Worm (Caenorhabditis elegans) whole organism, L1 larva: ENCODE measurements around the gene clec-118.
"Not testable (repeated sequence)": the region's sequence is repeated elsewhere in the genome, so short reads cannot be mapped to it uniquely, and the experiment has no call there.

ENCODE experiments used
- C16A3.4 ChIP-seq: fragments of 150-350 bp; optimal IDR thresholded peaks from 2 replicates; lab custom pipeline; 2014; ENCODE audit warnings: missing biosample characterization, missing genetic modification characterization
- C34B4.2 ChIP-seq: sonication (generic microtip); optimal IDR thresholded peaks from 2 replicates; lab custom pipeline; 2017; ENCODE audit warnings: mild to moderate bottlenecking, missing genetic modification characterization, missing compliant biosample characterization
- F16B12.6 ChIP-seq: fragments of 150-350 bp; optimal IDR thresholded peaks from 2 replicates; lab custom pipeline; 2014; ENCODE audit warnings: missing biosample characterization, missing genetic modification characterization
- aha-1 ChIP-seq: fragments of 150-350 bp; optimal IDR thresholded peaks from 2 replicates; lab custom pipeline; 2014; ENCODE audit warnings: missing biosample characterization, missing genetic modification characterization
- alr-1 ChIP-seq: fragments of 200-800 bp; sonication (Bioruptor generic); optimal IDR thresholded peaks from 2 replicates; lab custom pipeline; 2018; ENCODE audit warnings: borderline replicate concordance, mild to moderate bottlenecking, missing genetic modification characterization, missing compliant biosample characterization
- ceh-63 ChIP-seq: fragments of 200-800 bp; sonication (Bioruptor generic); optimal IDR thresholded peaks from 2 replicates; lab custom pipeline; 2018; ENCODE audit warnings: mild to moderate bottlenecking, missing genetic modification characterization, missing compliant biosample characterization
- ceh-8 ChIP-seq: fragments of 200-800 bp; sonication (Bioruptor generic); optimal IDR thresholded peaks from 2 replicates; lab custom pipeline; 2018; ENCODE audit warnings: mild to moderate bottlenecking, missing genetic modification characterization, moderate library complexity, missing compliant biosample characterization
- ceh-82 ChIP-seq, 3 experiments: fragments of 150-350 bp in 1 of 3; sonication (generic microtip) in 2 of 3; optimal IDR thresholded peaks; 2 replicates each; lab custom pipeline; 2014 to 2017; ENCODE audit warnings: missing biosample characterization in 3 of 3, missing genetic modification characterization in 3 of 3
- ceh-90 ChIP-seq: sonication (generic microtip); optimal IDR thresholded peaks from 2 replicates; lab custom pipeline; 2016; ENCODE audit warnings: missing genetic modification characterization, missing compliant biosample characterization
- dpl-1 ChIP-seq, 3 experiments: fragments of 150-350 bp in 2 of 3; sonication (generic microtip) in 1 of 3; optimal IDR thresholded peaks; 2 replicates each; lab custom pipeline; 2014 to 2017; ENCODE audit warnings: missing biosample characterization in 3 of 3, missing genetic modification characterization in 3 of 3, missing genetic modification reagents in 3 of 3
- efl-1 ChIP-seq, 4 experiments: fragments of 150-350 bp; optimal IDR thresholded peaks in 3 of 4; peaks in 1 of 4; 1 replicate in 1 of 4; 2 replicates in 3 of 4; lab custom pipeline; 2014; ENCODE audit warnings: missing biosample characterization in 2 of 4, missing genetic modification characterization in 2 of 4, missing genetic modification reagents in 2 of 4
- egl-13 ChIP-seq: sonication (generic microtip); optimal IDR thresholded peaks from 2 replicates; lab custom pipeline; 2016; ENCODE audit warnings: missing genotype, missing genetic modification reagents, missing genetic modification characterization, missing compliant biosample characterization
- elt-3 ChIP-seq, 6 experiments: fragments of 150-350 bp in 1 of 6; sonication (generic microtip); optimal IDR thresholded peaks; 2 replicates each; lab custom pipeline; 2017 to 2018; ENCODE audit warnings: missing biosample characterization in 6 of 6, missing genetic modification characterization in 6 of 6, inconsistent platforms in 1 of 6
- ets-5 ChIP-seq: fragments of 200-800 bp; sonication (Bioruptor generic); IDR thresholded peaks from 2 replicates; pipeline ENCODE4 v1.3.6; 2022; ENCODE audit warnings: missing genetic modification characterization, missing compliant biosample characterization
- fkh-4 ChIP-seq: sonication (generic microtip); optimal IDR thresholded peaks from 2 replicates; lab custom pipeline; 2016; ENCODE audit warnings: missing compliant biosample characterization, missing genetic modification characterization, borderline replicate concordance
- grh-1 ChIP-seq: fragments of 200-800 bp; sonication (Bioruptor generic); IDR thresholded peaks from 2 replicates; pipeline ENCODE4 v1.3.6; 2022; ENCODE audit warnings: missing genetic modification reagents, missing genetic modification characterization, missing compliant biosample characterization
- irx-1 ChIP-seq: sonication (generic microtip); optimal IDR thresholded peaks from 2 replicates; lab custom pipeline; 2016; ENCODE audit warnings: missing genetic modification characterization, missing compliant biosample characterization
- isw-1 ChIP-seq: fragments of 200-800 bp; sonication (Bioruptor generic); IDR thresholded peaks from 2 replicates; pipeline ENCODE4 v1.3.6; 2022; ENCODE audit warnings: missing genetic modification characterization, missing compliant biosample characterization
- lin-14 ChIP-seq: fragments of 200-800 bp; sonication (Bioruptor generic); optimal IDR thresholded peaks from 2 replicates; lab custom pipeline; 2018; ENCODE audit warnings: mild to moderate bottlenecking, missing genetic modification characterization, moderate library complexity, missing compliant biosample characterization
- lin-35 ChIP-seq, 2 experiments: fragments of 150-350 bp; optimal IDR thresholded peaks; 2 replicates each; lab custom pipeline; 2014; ENCODE audit warnings: missing biosample characterization in 2 of 2, missing genetic modification characterization in 2 of 2, missing genetic modification reagents in 2 of 2
- lsy-2 ChIP-seq, 2 experiments: fragments of 150-350 bp; optimal IDR thresholded peaks; 2 replicates each; lab custom pipeline; 2014; ENCODE audit warnings: missing biosample characterization in 2 of 2, missing genetic modification characterization in 2 of 2
- mdl-1 ChIP-seq, 2 experiments: fragments of 150-350 bp; optimal IDR thresholded peaks; 2 replicates each; lab custom pipeline; 2014 to 2017; ENCODE audit warnings: missing biosample characterization in 2 of 2, missing genetic modification characterization in 2 of 2, inconsistent platforms in 1 of 2
- mep-1 ChIP-seq: fragments of 150-350 bp; optimal IDR thresholded peaks from 2 replicates; lab custom pipeline; 2014; ENCODE audit warnings: missing biosample characterization, missing genetic modification characterization
- nhr-12 ChIP-seq: sonication (generic microtip); optimal IDR thresholded peaks from 2 replicates; lab custom pipeline; 2017; ENCODE audit warnings: missing biosample characterization, missing genetic modification characterization
- nhr-19 ChIP-seq: fragments of 200-800 bp; sonication (Bioruptor generic); conservative IDR thresholded peaks from 2 replicates; pipeline ENCODE4 v1.3.6; 2022; ENCODE audit warnings: missing genetic modification characterization, missing compliant biosample characterization
- nhr-28 ChIP-seq: fragments of 150-350 bp; optimal IDR thresholded peaks from 2 replicates; lab custom pipeline; 2014; ENCODE audit warnings: missing biosample characterization, missing genetic modification characterization
- nhr-71 ChIP-seq: sonication (generic microtip); optimal IDR thresholded peaks from 2 replicates; lab custom pipeline; 2016; ENCODE audit warnings: mild to moderate bottlenecking, missing genetic modification characterization, moderate library complexity, missing compliant biosample characterization
- nhr-84 ChIP-seq: sonication (generic microtip); optimal IDR thresholded peaks from 2 replicates; lab custom pipeline; 2017; ENCODE audit warnings: missing biosample characterization, missing genetic modification characterization
- nhr-85 ChIP-seq: sonication (generic microtip); peaks from one replicate; lab custom pipeline; 2016; ENCODE audit warnings: missing genetic modification characterization, inconsistent platforms, missing compliant biosample characterization
- pax-3 ChIP-seq: fragments of 200-800 bp; sonication (Bioruptor generic); optimal IDR thresholded peaks from 2 replicates; lab custom pipeline; 2018; ENCODE audit warnings: mild to moderate bottlenecking, missing genetic modification characterization, moderate library complexity, missing compliant biosample characterization
- pqm-1 ChIP-seq: sonication (generic microtip); optimal IDR thresholded peaks from 3 replicates; lab custom pipeline; 2017; ENCODE audit warnings: missing biosample characterization, missing genetic modification characterization
- snu-23 ChIP-seq: sonication (generic microtip); optimal IDR thresholded peaks from 2 replicates; lab custom pipeline; 2016; ENCODE audit warnings: missing genetic modification characterization, missing compliant biosample characterization
- sup-37 ChIP-seq: fragments of 200-800 bp; sonication (Bioruptor generic); optimal IDR thresholded peaks from 2 replicates; lab custom pipeline; 2018; ENCODE audit warnings: mild to moderate bottlenecking, missing genetic modification characterization, missing compliant biosample characterization
- swsn-7 ChIP-seq: sonication (generic microtip); optimal IDR thresholded peaks from 2 replicates; lab custom pipeline; 2016; ENCODE audit warnings: missing genetic modification characterization, missing compliant biosample characterization
- tbx-2 ChIP-seq: sonication (generic microtip); optimal IDR thresholded peaks from 2 replicates; lab custom pipeline; 2016; ENCODE audit warnings: missing genetic modification characterization, missing compliant biosample characterization
- tlp-1 ChIP-seq: fragments of 150-350 bp; optimal IDR thresholded peaks from 2 replicates; lab custom pipeline; 2014; ENCODE audit warnings: missing biosample characterization, missing genetic modification characterization
- unc-30 ChIP-seq: sonication (generic microtip); optimal IDR thresholded peaks from 2 replicates; lab custom pipeline; 2017; ENCODE audit warnings: missing biosample characterization, missing genetic modification characterization
- unc-62 ChIP-seq: fragments of 150-350 bp; optimal IDR thresholded peaks from 2 replicates; lab custom pipeline; 2014; ENCODE audit warnings: missing biosample characterization, missing genetic modification reagents, missing genetic modification characterization
- unc-86 ChIP-seq: sonication (generic microtip); optimal IDR thresholded peaks from 2 replicates; lab custom pipeline; 2016; ENCODE audit warnings: missing genetic modification characterization, missing compliant biosample characterization
- xbp-1 ChIP-seq: sonication (generic microtip); optimal IDR thresholded peaks from 2 replicates; lab custom pipeline; 2016; ENCODE audit warnings: missing genetic modification characterization, missing compliant biosample characterization
- ztf-11 ChIP-seq, 2 experiments: sonication (generic microtip); optimal IDR thresholded peaks; 2 replicates each; lab custom pipeline; 2016 to 2017; ENCODE audit warnings: missing genetic modification characterization in 2 of 2, missing biosample characterization in 1 of 2, missing compliant biosample characterization in 1 of 2

Gene clec-118

ce11 chrII:612361-612760, at the start of gene clec-118:
Gene clec-118 (minus strand): TSS chrII:612461.
- not testable (repeated sequence) for TF ChIP-seq ztf-11 (tag; optimal IDR thresholded peaks at IDR 0.05; lab: Kevin White, UChicago); unc-62; pqm-1 (tag; lab: Kevin White, UChicago)

- no peak for TF ChIP-seq nhr-19
- no peak for TF ChIP-seq nhr-28 (tag; lab: Kevin White, UChicago)
- TF ChIP-seq pax-3, result no peak
- TF ChIP-seq tlp-1 (tag; lab: Kevin White, UChicago), result no peak
- no peak for TF ChIP-seq C34B4.2
- TF ChIP-seq nhr-84 (tag; lab: Kevin White, UChicago), result no peak
- TF ChIP-seq aha-1 (tag; lab: Kevin White, UChicago), result no peak
- TF ChIP-seq lin-14 (GFP tag; lab: Kevin White, UChicago), result no peak
- no peak for TF ChIP-seq lin-35 (GFP tag; optimal IDR thresholded peaks at IDR 0.05; lab: Kevin White, UChicago)
- TF ChIP-seq mep-1, result no peak
- TF ChIP-seq lsy-2 (tag; optimal IDR thresholded peaks at IDR 0.05; lab: Kevin White, UChicago), result no peak
- TF ChIP-seq irx-1 (tag; lab: Kevin White, UChicago), result no peak
- no peak for TF ChIP-seq ztf-11 (tag; optimal IDR thresholded peaks at IDR 0.05; lab: Kevin White, UChicago)
- TF ChIP-seq sup-37, result no peak
Observed at ce11 chrII:661696-662095, 49.4 kb upstream of the clec-118 start, which contains the start of gene sri-45. Gene sri-45 (minus strand): TSS chrII:661796.

- no peak for TF ChIP-seq alr-1 (tag; lab: Kevin White, UChicago)
- no peak for TF ChIP-seq aha-1 (tag; lab: Kevin White, UChicago)
- TF ChIP-seq ets-5, result no peak
- TF ChIP-seq nhr-19, result no peak
- no peak for TF ChIP-seq ceh-8
- TF ChIP-seq fkh-4 (tag; lab: Kevin White, UChicago), result no peak
- no peak for TF ChIP-seq ceh-90
- no peak for TF ChIP-seq nhr-71 (tag; lab: Kevin White, UChicago)
- TF ChIP-seq nhr-85 (tag; lab: Kevin White, UChicago), result no peak
- TF ChIP-seq swsn-7 (tag; lab: Kevin White, UChicago), result no peak
- TF ChIP-seq unc-30 (tag; lab: Kevin White, UChicago), result no peak
- TF ChIP-seq, all 84 proteins: peak for 0
Observed at ce11 chrII:658369-658768, 46.1 kb upstream of the clec-118 start, which contains the start of gene sdz-24. Gene sdz-24 (plus strand): TSS chrII:658669.

- no peak for TF ChIP-seq lin-35 (GFP tag; optimal IDR thresholded peaks at IDR 0.05; lab: Kevin White, UChicago)
- TF ChIP-seq nhr-28 (tag; lab: Kevin White, UChicago), result no peak
- no peak for TF ChIP-seq efl-1 (optimal IDR thresholded peaks at IDR 0.05; lab: Kevin White, UChicago)
- TF ChIP-seq efl-1 (GFP tag; optimal IDR thresholded peaks at IDR 0.05 in 1 of 2; lab: Kevin White, UChicago), result no peak
Observed at ce11 chrII:651324-651723, 39.1 kb upstream of the clec-118 start.

- TF ChIP-seq ceh-82 (tag; optimal IDR thresholded peaks at IDR 0.05; lab: Kevin White, UChicago) (no peak), ceh-8 (no peak), ceh-63 (GFP tag; lab: Kevin White, UChicago) (no peak), unc-30 (tag; lab: Kevin White, UChicago) (no peak), egl-13 (tag; lab: Kevin White, UChicago) (no peak), swsn-7 (tag; lab: Kevin White, UChicago) (peak; percentile 29), snu-23 (no peak), unc-86 (tag; lab: Kevin White, UChicago) (peak; percentile 6), nhr-19 (no peak), mep-1 (peak; percentile 26), xbp-1 (peak; percentile 28), nhr-12 (tag; lab: Kevin White, UChicago) (no peak), fkh-4 (tag; lab: Kevin White, UChicago) (no peak), lin-14 (GFP tag; lab: Kevin White, UChicago) (peak; percentile 38), isw-1 (GFP tag; lab: Robert Waterston, UW) (peak; percentile 96), pqm-1 (tag; lab: Kevin White, UChicago) (no peak), tbx-2 (tag; lab: Kevin White, UChicago) (peak; percentile 4), mdl-1 (tag; optimal IDR thresholded peaks at IDR 0.05; lab: Kevin White, UChicago) (no peak), dpl-1 (GFP tag; optimal IDR thresholded peaks at IDR 0.05; lab: Kevin White, UChicago) (peak in 2 of 3 experiments; percentile 37 to 47), F16B12.6 (tag; lab: Kevin White, UChicago) (no peak), grh-1 (GFP tag; lab: Robert Waterston, UW) (peak; percentile 28; the same call in 1 of the 2 replicates), C16A3.4 (tag; lab: Kevin White, UChicago) (no peak), elt-3 (tag; optimal IDR thresholded peaks at IDR 0.05; lab: Kevin White, UChicago) (peak in 1 of 6 experiments; percentile 5), lsy-2 (tag; optimal IDR thresholded peaks at IDR 0.05; lab: Kevin White, UChicago) (peak; percentile 35 to 64), efl-1 (optimal IDR thresholded peaks at IDR 0.05; lab: Kevin White, UChicago) (peak; percentile 30 to 35), efl-1 (GFP tag; optimal IDR thresholded peaks at IDR 0.05 in 1 of 2; lab: Kevin White, UChicago) (peak; percentile 50 to 90), nhr-85 (tag; lab: Kevin White, UChicago) (peak; percentile 71)
Observed at ce11 chrII:650321-651005, 38.2 kb upstream of the clec-118 start, which contains the start of the genes K07E8.7 and frpr-14. Gene K07E8.7 (minus strand): TSS chrII:650367. Gene frpr-14 (plus strand): TSS chrII:650955.
